Worm (Caenorhabditis elegans): ENCODE measurements around the gene F33A8.4.

- TF ChIP-seq klf-2 (GFP tag; conservative IDR thresholded peaks at IDR 0.05) (no peak), ztf-29 (GFP tag; IDR thresholded peaks at IDR 0.05) (no peak), flt-1 (GFP tag; IDR thresholded peaks at IDR 0.05) (no peak)
Measured at ce11 chrII:11094431-11094830, 45.6 kb upstream of the F33A8.4 start.

Measured in whole organism, midembryonic.